Worm (Caenorhabditis elegans): ENCODE results near the gene cla-1.

The cla-1 gene

ce11 chrIV:7623078-7623477 lies 34.3 kb downstream of the cla-1 start:
- TF ChIP-seq F37B4.10 (GFP tag; IDR thresholded peaks at IDR 0.05) (no peak), dpl-1 (GFP tag; optimal IDR thresholded peaks at IDR 0.05) (no peak), pbrm-1 (GFP tag; IDR thresholded peaks at IDR 0.05) (no peak), B0035.1 (tag; optimal IDR thresholded peaks at IDR 0.05) (no peak), nhr-80 (tag; optimal IDR thresholded peaks at IDR 0.05) (no peak), snpc-1.1 (tag; optimal IDR thresholded peaks at IDR 0.05; ENCODE audit: insufficient read depth) (no peak), lag-1 (GFP tag; IDR thresholded peaks at IDR 0.05) (no peak), nfyb-1 (GFP tag; IDR thresholded peaks at IDR 0.05) (no peak), ceh-58 (GFP tag; IDR thresholded peaks at IDR 0.05) (no peak)

ce11 chrIV:7623868-7624267 lies 35.1 kb downstream of the cla-1 start:
- TF ChIP-seq egl-44 (GFP tag; IDR thresholded peaks at IDR 0.05) (no peak), ztf-22 (GFP tag; optimal IDR thresholded peaks at IDR 0.05) (no peak), sea-2 (GFP tag; IDR thresholded peaks at IDR 0.05) (no peak), B0035.1 (tag; optimal IDR thresholded peaks at IDR 0.05) (no peak), madf-10 (tag; optimal IDR thresholded peaks at IDR 0.05) (no peak), F37B4.10 (GFP tag; IDR thresholded peaks at IDR 0.05) (no peak), hsf-1 (GFP tag; IDR thresholded peaks at IDR 0.05) (no peak), bed-2 (GFP tag; IDR thresholded peaks at IDR 0.05) (no peak), ztf-26 (tag; optimal IDR thresholded peaks at IDR 0.05) (no peak), hmg-20 (GFP tag; IDR thresholded peaks at IDR 0.05) (no peak), ztf-28 (GFP tag; IDR thresholded peaks at IDR 0.05) (no peak)

ce11 chrIV:7628942-7629341 lies 40.2 kb downstream of the cla-1 start, which contains the start of gene F45E4.5:
Gene F45E4.5 (minus strand): TSS chrIV:7629042.
- peak; percentile 15 for TF ChIP-seq ceh-27 (GFP tag; optimal IDR thresholded peaks at IDR 0.05)
- TF ChIP-seq lsl-1 (GFP tag; optimal IDR thresholded peaks at IDR 0.05) = no peak

- peak in 2 of 3 experiments; percentile 11 to 81 for TF ChIP-seq lin-35 (GFP tag; optimal IDR thresholded peaks at IDR 0.05)
- peak; percentile 29 for TF ChIP-seq him-1 (tag; optimal IDR thresholded peaks at IDR 0.05)
- peak; percentile 63 for TF ChIP-seq dpl-1 (GFP tag; optimal IDR thresholded peaks at IDR 0.05)
- TF ChIP-seq lin-54 (GFP tag; optimal IDR thresholded peaks at IDR 0.05) = peak; percentile 62
- TF ChIP-seq efl-1 (GFP tag; optimal IDR thresholded peaks at IDR 0.05) = peak; percentile 62
- peak; percentile 20; the same call in 1 of the 2 replicates for TF ChIP-seq madf-6 (GFP tag; IDR thresholded peaks at IDR 0.05)
- TF ChIP-seq C17E4.6 (GFP tag; IDR thresholded peaks at IDR 0.05) = no peak
- no peak for TF ChIP-seq F10E7.11 (tag; optimal IDR thresholded peaks at IDR 0.05)
- no peak for TF ChIP-seq snpc-4 (GFP tag; optimal IDR thresholded peaks at IDR 0.05)
- TF ChIP-seq snpc-4 (tag; optimal IDR thresholded peaks at IDR 0.05) = peak in 2 of 4 experiments; percentile 2 to 15
- TF ChIP-seq attf-5 (GFP tag; optimal IDR thresholded peaks at IDR 0.05) = no peak
- no peak for TF ChIP-seq mel-28 (tag; optimal IDR thresholded peaks at IDR 0.05; ENCODE audit: borderline replicate concordance)
- TF ChIP-seq lag-1 (GFP tag; IDR thresholded peaks at IDR 0.05) = no peak
Observed at ce11 chrIV:7632535-7632934, 43.8 kb downstream of the cla-1 start, which contains the start of gene F45E4.6. Gene F45E4.6 (minus strand): TSS chrIV:7632548.

- TF ChIP-seq madf-8 (GFP tag; conservative IDR thresholded peaks at IDR 0.05) = no peak
- TF ChIP-seq madf-6 (GFP tag; IDR thresholded peaks at IDR 0.05) = 0 out of 2 replicates have a peak, but pooled peaks have one; percentile 5
Observed at ce11 chrIV:7633020-7633419, 44.3 kb downstream of the cla-1 start, which contains the start of gene plp-1. Gene plp-1 (plus strand): TSS chrIV:7633360.

Measured in whole organism, young adult.